Worm (Caenorhabditis elegans): ENCODE measurements around the gene ZK380.6.

DNA sequence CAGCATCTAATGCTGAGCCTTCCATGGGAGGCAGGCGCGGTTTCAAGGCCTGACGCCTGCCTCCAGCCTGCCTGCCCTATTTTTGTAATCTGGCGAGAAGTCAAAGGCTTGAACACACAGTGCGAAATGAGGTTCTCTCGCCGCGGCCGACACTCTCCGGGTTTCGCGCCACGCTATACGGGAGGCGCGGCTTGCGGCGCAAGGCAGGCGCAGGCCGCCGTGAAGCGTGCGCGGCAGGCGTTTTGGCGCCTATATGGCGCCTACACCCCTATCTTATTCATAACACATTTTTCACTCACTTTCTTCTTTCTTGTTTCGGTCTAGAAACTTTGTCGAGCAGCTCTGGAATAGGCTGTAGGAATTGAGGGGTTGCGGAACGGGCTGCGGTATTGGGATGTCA, 48.8 kb downstream of the ZK380.6 start:
- TF ChIP-seq ama-1 (optimal IDR thresholded peaks at IDR 0.05) (no peak), tbx-37 (GFP tag; conservative IDR thresholded peaks at IDR 0.05) (no peak), ets-7 (tag; optimal IDR thresholded peaks at IDR 0.05) (no peak), hmg-4 (GFP tag; optimal IDR thresholded peaks at IDR 0.05) (no peak), tbx-11 (GFP tag; IDR thresholded peaks at IDR 0.05) (no peak), flt-1 (GFP tag; IDR thresholded peaks at IDR 0.05) (no peak), B0310.2 (tag; optimal IDR thresholded peaks at IDR 0.05) (no peak)
